Fruit fly (Drosophila melanogaster): ENCODE results near the gene CG32117.

The CG32117 gene

dm6 chr3L:12861255-12861899 lies 42.1 kb downstream of the CG32117 start, which contains the start of gene CG32107:
TSS of gene CG32107 (minus strand) at chr3L:12861305.
- TF ChIP-seq insv (optimal IDR thresholded peaks at IDR 0.05) (no peak), Sin3A (optimal IDR thresholded peaks at IDR 0.05) (no peak), ttk (optimal IDR thresholded peaks at IDR 0.05) (no peak), psq (optimal IDR thresholded peaks at IDR 0.05) (no peak), Myc (optimal IDR thresholded peaks at IDR 0.05) (no peak), h (optimal IDR thresholded peaks at IDR 0.05) (no peak)

dm6 chr3L:12857553-12858122 lies 45.9 kb downstream of the CG32117 start:
- no peak for TF ChIP-seq ttk (optimal IDR thresholded peaks at IDR 0.05)
- no peak for TF ChIP-seq Sin3A (optimal IDR thresholded peaks at IDR 0.05)

- TF ChIP-seq insv (optimal IDR thresholded peaks at IDR 0.05) (no peak), psq (optimal IDR thresholded peaks at IDR 0.05) (no peak), h (optimal IDR thresholded peaks at IDR 0.05) (no peak), ttk (optimal IDR thresholded peaks at IDR 0.05) (no peak), Myc (optimal IDR thresholded peaks at IDR 0.05) (no peak), Sin3A (optimal IDR thresholded peaks at IDR 0.05) (no peak)
Observed at dm6 chr3L:12853423-12853822, 50.1 kb downstream of the CG32117 start, which contains the start of gene Ent3. TSS of gene Ent3 (plus strand) at chr3L:12853646.
